Worm (Caenorhabditis elegans) whole organism, L4 larva: ENCODE data around the gene fbxa-81.

Source experiments
- D1046.2 ChIP-seq: fragments of 200-800 bp; sonication (Bioruptor generic); IDR thresholded peaks from 2 replicates; pipeline ENCODE4 v1.3.6; 2022; ENCODE audit warnings: missing genetic modification characterization, missing compliant biosample characterization
- T26A8.4 ChIP-seq: fragments of 200-800 bp; sonication (Bioruptor generic); IDR thresholded peaks from 2 replicates; pipeline ENCODE4 v1.3.6; 2022; ENCODE audit warnings: missing genetic modification characterization, missing compliant biosample characterization
- Y48G9A.11 ChIP-seq: fragments of 200-800 bp; sonication (Bioruptor generic); IDR thresholded peaks from 2 replicates; pipeline ENCODE4 v1.3.6; 2022; ENCODE audit warnings: missing genetic modification reagents, missing genetic modification characterization, missing compliant biosample characterization
- Y5F2A.4 ChIP-seq: fragments of 200-800 bp; sonication (Bioruptor generic); optimal IDR thresholded peaks from 2 replicates; lab custom pipeline; 2018; ENCODE audit warnings: mild to moderate bottlenecking, missing genetic modification characterization, missing compliant biosample characterization
- aha-1 ChIP-seq: fragments of 150-350 bp; peaks from one replicate; lab custom pipeline; 2014; ENCODE audit warnings: missing biosample characterization, missing genetic modification characterization
- ama-1 ChIP-seq: fragments of 150-350 bp; optimal IDR thresholded peaks from 2 replicates; lab custom pipeline; 2014; ENCODE audit warnings: inconsistent platforms, mixed read lengths
- arid-1 ChIP-seq: fragments of 200-800 bp; sonication (Bioruptor generic); conservative IDR thresholded peaks from 2 replicates; pipeline ENCODE4 v1.3.6; 2022; ENCODE audit warnings: missing genetic modification reagents, missing genetic modification characterization, missing compliant biosample characterization
- attf-4 ChIP-seq: sonication (generic microtip); optimal IDR thresholded peaks from 3 replicates; lab custom pipeline; 2017; ENCODE audit warnings: missing biosample characterization, missing genetic modification characterization
- ceh-20 ChIP-seq: fragments of 200-800 bp; sonication (Bioruptor generic); IDR thresholded peaks from 2 replicates; pipeline ENCODE4 v1.3.6; 2022; ENCODE audit warnings: missing genetic modification reagents, missing genetic modification characterization, missing compliant biosample characterization
- ceh-28 ChIP-seq: fragments of 150-350 bp; optimal IDR thresholded peaks from 2 replicates; lab custom pipeline; 2014; ENCODE audit warnings: missing biosample characterization, missing genetic modification reagents, missing genetic modification characterization
- cey-2 ChIP-seq: sonication (generic microtip); optimal IDR thresholded peaks from 3 replicates; lab custom pipeline; 2017; ENCODE audit warnings: missing genetic modification characterization, mild to moderate bottlenecking, missing compliant biosample characterization, antibody characterized with exemption, borderline replicate concordance; ENCODE audit not compliant: insufficient read depth
- daf-8 ChIP-seq: fragments of 200-800 bp; sonication (Bioruptor generic); IDR thresholded peaks from 2 replicates; pipeline ENCODE4 v1.3.6; 2022; ENCODE audit warnings: missing genetic modification characterization, missing compliant biosample characterization
- dmd-6 ChIP-seq: fragments of 200-800 bp; sonication (Bioruptor generic); IDR thresholded peaks from 2 replicates; pipeline ENCODE4 v1.3.6; 2022; ENCODE audit warnings: missing genetic modification reagents, missing genetic modification characterization, missing compliant biosample characterization
- dmd-8 ChIP-seq: fragments of 200-800 bp; sonication (Bioruptor generic); IDR thresholded peaks from 2 replicates; pipeline ENCODE4 v1.3.6; 2022; ENCODE audit warnings: missing genetic modification characterization, missing compliant biosample characterization
- dmd-9 ChIP-seq: fragments of 200-800 bp; sonication (Bioruptor generic); IDR thresholded peaks from 2 replicates; pipeline ENCODE4 v1.3.6; 2022; ENCODE audit warnings: missing genetic modification reagents, missing genetic modification characterization, missing compliant biosample characterization
- dpl-1 ChIP-seq: fragments of 150-350 bp; optimal IDR thresholded peaks from 2 replicates; lab custom pipeline; 2014; ENCODE audit warnings: missing biosample characterization, missing genetic modification reagents, missing genetic modification characterization
- dve-1 ChIP-seq: sonication (generic microtip); optimal IDR thresholded peaks from 2 replicates; lab custom pipeline; 2017; ENCODE audit warnings: antibody characterized with exemption, mild to moderate bottlenecking, missing genetic modification characterization, missing compliant biosample characterization; ENCODE audit not compliant: insufficient read depth
- egl-27 ChIP-seq: sonication (generic microtip); optimal IDR thresholded peaks from 3 replicates; lab custom pipeline; 2017; ENCODE audit warnings: missing biosample characterization, missing genetic modification reagents, missing genetic modification characterization
- hif-1 ChIP-seq, 2 experiments: sonication (generic microtip); optimal IDR thresholded peaks; 2 replicates each; lab custom pipeline; 2016 to 2017; ENCODE audit warnings: missing compliant biosample characterization in 2 of 2, missing genetic modification characterization in 2 of 2, missing genetic modification reagents in 2 of 2, missing genotype in 2 of 2, mild to moderate bottlenecking in 1 of 2
- hlh-11 ChIP-seq: fragments of 200-800 bp; sonication (Bioruptor generic); optimal IDR thresholded peaks from 2 replicates; lab custom pipeline; 2018; ENCODE audit warnings: mild to moderate bottlenecking, missing genetic modification characterization, missing compliant biosample characterization
- lin-13 ChIP-seq: fragments of 150-350 bp; optimal IDR thresholded peaks from 2 replicates; lab custom pipeline; 2014; ENCODE audit warnings: missing biosample characterization, missing genetic modification reagents, missing genetic modification characterization
- lin-29 ChIP-seq: fragments of 200-800 bp; sonication (Bioruptor generic); IDR thresholded peaks from 2 replicates; pipeline ENCODE4 v1.3.6; 2022; ENCODE audit warnings: missing genetic modification reagents, missing genetic modification characterization, missing compliant biosample characterization
- lir-3 ChIP-seq: sonication (generic microtip); optimal IDR thresholded peaks from 2 replicates; lab custom pipeline; 2016; ENCODE audit warnings: mild to moderate bottlenecking, missing genetic modification characterization, missing compliant biosample characterization
- madf-5 ChIP-seq, 2 experiments: fragments of 200-800 bp; sonication (Bioruptor generic); IDR thresholded peaks; 2 replicates each; pipeline ENCODE4 v1.3.6; 2022; ENCODE audit warnings: missing compliant biosample characterization in 2 of 2, missing genetic modification characterization in 2 of 2
- madf-9 ChIP-seq: fragments of 200-800 bp; sonication (Bioruptor generic); conservative IDR thresholded peaks from 2 replicates; pipeline ENCODE4 v1.3.6; 2022; ENCODE audit warnings: missing genetic modification reagents, missing genetic modification characterization, missing compliant biosample characterization
- mdl-1 ChIP-seq, 2 experiments: fragments of 150-350 bp in 1 of 2; sonication (generic microtip) in 1 of 2; optimal IDR thresholded peaks; 2 replicates each; lab custom pipeline; 2014 to 2017; ENCODE audit warnings: missing biosample characterization in 2 of 2, missing genetic modification characterization in 2 of 2
- nhr-11 ChIP-seq: fragments of 150-350 bp; optimal IDR thresholded peaks from 2 replicates; lab custom pipeline; 2014; ENCODE audit warnings: missing biosample characterization, missing genetic modification characterization
- nhr-111 ChIP-seq: fragments of 200-800 bp; sonication (Bioruptor generic); optimal IDR thresholded peaks from 2 replicates; lab custom pipeline; 2018; ENCODE audit warnings: mild to moderate bottlenecking, missing genetic modification characterization, missing compliant biosample characterization
- nhr-237 ChIP-seq: sonication (generic microtip); optimal IDR thresholded peaks from 2 replicates; lab custom pipeline; 2017; ENCODE audit warnings: missing biosample characterization, missing genetic modification characterization
- nhr-25 ChIP-seq: sonication (generic microtip); optimal IDR thresholded peaks from 2 replicates; lab custom pipeline; 2017; ENCODE audit warnings: missing genetic modification characterization, mild to moderate bottlenecking, missing compliant biosample characterization, antibody characterized with exemption, moderate library complexity, borderline replicate concordance; ENCODE audit not compliant: insufficient read depth
- nhr-41 ChIP-seq: fragments of 200-800 bp; sonication (Bioruptor generic); IDR thresholded peaks from 2 replicates; pipeline ENCODE4 v1.3.6; 2022; ENCODE audit warnings: missing genetic modification reagents, missing genetic modification characterization, missing compliant biosample characterization
- nhr-6 ChIP-seq: fragments of 150-350 bp; optimal IDR thresholded peaks from 2 replicates; lab custom pipeline; 2014; ENCODE audit warnings: missing biosample characterization, missing genetic modification characterization
- nhr-76 ChIP-seq: fragments of 150-350 bp; optimal IDR thresholded peaks from 2 replicates; lab custom pipeline; 2014; ENCODE audit warnings: missing biosample characterization, missing genetic modification characterization
- pha-4 ChIP-seq, 2 experiments: fragments of 150-350 bp in 1 of 2; fragments of 200-800 bp in 1 of 2; sonication (Bioruptor generic) in 1 of 2; IDR thresholded peaks in 1 of 2; optimal IDR thresholded peaks in 1 of 2; 2 replicates each; pipeline versions ENCODE4 v1.3.6 to Lab custom; 2014 to 2022; ENCODE audit warnings: missing genetic modification characterization in 2 of 2, missing genetic modification reagents in 2 of 2, missing biosample characterization in 1 of 2, missing compliant biosample characterization in 1 of 2
- rbr-2 ChIP-seq: sonication (generic microtip); optimal IDR thresholded peaks from 2 replicates; lab custom pipeline; 2016; ENCODE audit warnings: missing genotype, missing genetic modification characterization, missing compliant biosample characterization
- saeg-2 ChIP-seq: fragments of 200-800 bp; sonication (Bioruptor generic); IDR thresholded peaks from 2 replicates; pipeline ENCODE4 v1.3.6; 2022; ENCODE audit warnings: missing genetic modification reagents, missing genetic modification characterization, missing compliant biosample characterization
- sdz-12 ChIP-seq: fragments of 200-800 bp; sonication (Bioruptor generic); optimal IDR thresholded peaks from 2 replicates; lab custom pipeline; 2018; ENCODE audit warnings: mild to moderate bottlenecking, missing genetic modification characterization, missing compliant biosample characterization
- skn-1 ChIP-seq: fragments of 150-350 bp; optimal IDR thresholded peaks from 2 replicates; lab custom pipeline; 2014; ENCODE audit warnings: missing biosample characterization, missing genetic modification characterization
- snpc-1.2 ChIP-seq: fragments of 200-800 bp; sonication (Bioruptor generic); IDR thresholded peaks from 2 replicates; pipeline ENCODE4 v1.3.6; 2022; ENCODE audit warnings: missing genetic modification reagents, missing genetic modification characterization, missing compliant biosample characterization
- spr-3 ChIP-seq: fragments of 200-800 bp; sonication (Bioruptor generic); optimal IDR thresholded peaks from 2 replicates; lab custom pipeline; 2018; ENCODE audit warnings: mild to moderate bottlenecking, missing genetic modification characterization, missing compliant biosample characterization
- tag-97 ChIP-seq: fragments of 200-800 bp; sonication (Bioruptor generic); IDR thresholded peaks from 2 replicates; pipeline ENCODE4 v1.3.6; 2022; ENCODE audit warnings: missing genetic modification characterization, missing compliant biosample characterization
- tra-1 ChIP-seq: fragments of 200-800 bp; sonication (Bioruptor generic); IDR thresholded peaks from 2 replicates; pipeline ENCODE4 v1.3.6; 2022; ENCODE audit warnings: missing genetic modification reagents, missing genetic modification characterization, missing compliant biosample characterization
- zfp-3 ChIP-seq: fragments of 200-800 bp; sonication (Bioruptor generic); conservative IDR thresholded peaks from 2 replicates; pipeline ENCODE4 v1.3.6; 2022; ENCODE audit warnings: missing genetic modification reagents, missing genetic modification characterization, missing compliant biosample characterization
- zip-11 ChIP-seq: fragments of 200-800 bp; sonication (Bioruptor generic); IDR thresholded peaks from 2 replicates; pipeline ENCODE4 v1.3.6; 2022; ENCODE audit warnings: missing genetic modification characterization, missing compliant biosample characterization
- zip-2 ChIP-seq: fragments of 150-350 bp; optimal IDR thresholded peaks from 2 replicates; lab custom pipeline; 2014; ENCODE audit warnings: missing biosample characterization, missing genetic modification characterization

fbxa-81 gene

DNA sequence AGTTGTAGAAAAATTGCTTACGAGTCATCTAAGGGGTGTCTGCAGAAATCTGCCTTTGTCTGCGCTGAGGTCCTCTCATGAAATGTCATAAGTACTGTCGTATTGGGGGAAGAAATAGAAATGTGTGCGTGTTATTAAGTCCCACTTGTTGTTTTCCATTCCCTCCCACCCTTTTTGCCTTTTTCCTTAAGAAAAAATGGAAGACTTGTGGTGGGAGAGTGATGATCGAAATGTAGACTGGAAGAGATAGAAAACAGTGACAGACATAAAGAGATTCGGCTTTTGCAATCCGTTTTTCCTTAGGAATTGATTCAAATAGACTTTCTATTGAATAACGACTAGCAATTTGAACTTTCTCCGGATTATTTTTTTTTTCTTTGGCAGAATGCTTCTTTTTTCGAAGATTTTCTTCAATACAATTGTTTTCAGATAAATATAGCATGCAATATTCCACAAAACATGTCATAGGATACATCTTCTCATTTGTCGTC is 7.9 kb upstream of the fbxa-81 start, which contains the start of gene ram-5:
ram-5 (plus strand) TSS at position 441 of the 491 bp plus-strand sequence.
- peak; percentile 95 for TF ChIP-seq aha-1 (tag; lab: Kevin White, UChicago)
- no peak for TF ChIP-seq madf-5 (GFP tag; IDR thresholded peaks at IDR 0.05; lab: Robert Waterston, UW)

DNA sequence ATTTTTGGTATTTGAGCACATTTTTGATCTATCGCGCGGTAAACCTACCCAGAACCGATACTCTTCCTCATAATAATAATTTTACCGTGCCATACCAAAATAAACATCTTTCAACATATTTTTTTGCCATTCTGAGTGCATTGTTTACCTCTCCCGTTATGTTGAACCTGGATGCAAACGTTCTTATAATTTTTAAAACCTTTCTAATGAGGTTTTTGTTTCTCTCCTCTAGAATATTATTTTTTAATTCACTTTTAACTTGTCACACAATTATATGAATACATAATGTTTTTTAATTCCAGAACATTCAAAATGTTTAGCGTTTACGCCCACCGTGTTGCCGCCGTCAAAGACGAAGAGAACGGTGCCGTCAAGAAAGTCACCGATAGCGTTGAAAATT is 3.7 kb upstream of the fbxa-81 start, which contains the start of gene enri-2:
enri-2 (plus strand) TSS at position 301 of the 400 bp plus-strand sequence.
- TF ChIP-seq dve-1 (no peak), attf-4 (tag; lab: Kevin White, UChicago) (no peak), dmd-9 (no peak), hlh-11 (tag; lab: Kevin White, UChicago) (no peak), pha-4 (GFP tag; IDR thresholded peaks at IDR 0.05; lab: Robert Waterston, UW) (no peak), pha-4 (tag; optimal IDR thresholded peaks at IDR 0.05; lab: Kevin White, UChicago) (no peak), saeg-2 (no peak), tra-1 (GFP tag; lab: Robert Waterston, UW) (no peak), skn-1 (tag; lab: Kevin White, UChicago) (no peak), rbr-2 (no peak), snpc-1.2 (no peak), zip-11 (GFP tag; lab: Robert Waterston, UW) (no peak), mdl-1 (tag; optimal IDR thresholded peaks at IDR 0.05; lab: Kevin White, UChicago) (no peak), ceh-20 (no peak), egl-27 (no peak), ceh-28 (tag; lab: Kevin White, UChicago) (no peak), nhr-111 (GFP tag; lab: Kevin White, UChicago) (no peak), sdz-12 (GFP tag; lab: Kevin White, UChicago) (no peak), tag-97 (GFP tag; lab: Robert Waterston, UW) (no peak)

DNA sequence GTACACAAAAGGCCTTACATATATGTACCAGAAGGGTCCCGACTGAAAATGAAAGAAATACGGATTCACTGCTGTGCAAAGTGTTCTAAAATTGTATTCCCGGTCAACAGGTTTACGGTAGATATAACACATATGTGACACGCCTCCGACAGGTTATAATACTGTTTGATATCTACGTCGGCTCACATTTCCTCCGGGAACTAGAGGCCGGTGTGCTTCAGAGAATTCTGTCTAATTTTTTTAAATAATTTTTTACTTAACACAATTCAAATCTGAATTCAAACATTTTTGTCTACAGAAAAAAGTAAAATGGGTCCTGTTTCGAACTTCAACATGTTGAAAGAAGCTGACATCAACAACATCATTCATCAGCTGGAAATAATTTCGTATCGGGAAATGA is 1.3 kb upstream of the fbxa-81 start, which contains the start of gene T24C2.3:
T24C2.3 (plus strand) TSS at position 301 of the 400 bp plus-strand sequence.
- TF ChIP-seq nhr-111 (GFP tag; lab: Kevin White, UChicago), result no peak
- no peak for TF ChIP-seq nhr-11 (tag; lab: Kevin White, UChicago)
- no peak for TF ChIP-seq cey-2
- no peak for TF ChIP-seq Y48G9A.11 (GFP tag; lab: Robert Waterston, UW)
- TF ChIP-seq nhr-237 (tag; lab: Kevin White, UChicago), result no peak
- TF ChIP-seq sdz-12 (GFP tag; lab: Kevin White, UChicago), result no peak
- TF ChIP-seq daf-8 (GFP tag; lab: Robert Waterston, UW), result no peak
- no peak for TF ChIP-seq tag-97 (GFP tag; lab: Robert Waterston, UW)
- no peak for TF ChIP-seq nhr-25 (tag; lab: Kevin White, UChicago)
- TF ChIP-seq, all 104 proteins: peak for 0

DNA sequence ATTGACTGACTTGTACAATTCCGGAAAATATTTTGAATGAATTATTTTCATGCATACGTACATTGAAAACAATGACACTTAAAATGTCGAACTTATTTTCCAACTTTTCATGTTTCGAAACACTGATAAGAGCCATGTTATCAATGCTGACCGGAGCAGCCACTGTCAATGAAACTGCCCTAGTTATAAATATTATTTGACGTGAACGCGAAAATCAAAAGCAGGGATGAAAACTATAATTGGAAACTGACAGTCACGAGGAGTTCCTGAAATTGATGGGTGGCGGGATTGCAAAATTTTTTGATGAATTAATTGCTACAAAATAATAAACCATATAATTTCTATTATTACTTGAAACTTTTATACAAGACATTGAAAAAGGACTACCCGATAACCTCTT is 2.4 kb downstream of the fbxa-81 start:
- TF ChIP-seq mdl-1 (tag; optimal IDR thresholded peaks at IDR 0.05; lab: Kevin White, UChicago) (no peak), spr-3 (no peak), nhr-41 (GFP tag; lab: Robert Waterston, UW) (no peak), dmd-8 (GFP tag; lab: Robert Waterston, UW) (no peak), madf-9 (no peak), zfp-3 (GFP tag; lab: Robert Waterston, UW) (no peak), nhr-76 (tag; lab: Kevin White, UChicago) (no peak), lir-3 (tag; lab: Kevin White, UChicago) (no peak), T26A8.4 (no peak), zip-2 (tag; lab: Kevin White, UChicago) (no peak), dmd-9 (no peak), arid-1 (no peak), Y5F2A.4 (no peak), lin-13 (GFP tag; lab: Kevin White, UChicago) (no peak), ama-1 (lab: Kevin White, UChicago) (no peak), hlh-11 (tag; lab: Kevin White, UChicago) (peak; percentile 82), aha-1 (tag; lab: Kevin White, UChicago) (no peak), egl-27 (no peak), dpl-1 (GFP tag; lab: Kevin White, UChicago) (no peak), lin-29 (GFP tag; lab: Robert Waterston, UW) (no peak), nhr-11 (tag; lab: Kevin White, UChicago) (no peak), hif-1 (tag; optimal IDR thresholded peaks at IDR 0.05; lab: Kevin White, UChicago) (no peak), D1046.2 (GFP tag; lab: Robert Waterston, UW) (no peak), dmd-6 (GFP tag; lab: Robert Waterston, UW) (peak; percentile 91), nhr-6 (no peak)
